Worm (Caenorhabditis elegans): Measurements from ENCODE around the gene R11D1.3.

R11D1.3 gene

ce11 chrV:12697364-12697901 lies 14.5 kb downstream of the R11D1.3 start, which contains the start of gene istr-1 (continued):
- no peak for TF ChIP-seq C16A3.4 (tag; optimal IDR thresholded peaks at IDR 0.05)
- no peak for TF ChIP-seq unc-130 (tag; optimal IDR thresholded peaks at IDR 0.05)
- TF ChIP-seq ztf-4 (tag; optimal IDR thresholded peaks at IDR 0.05): no peak
- no peak for TF ChIP-seq sup-37 (GFP tag; optimal IDR thresholded peaks at IDR 0.05)
- no peak for TF ChIP-seq jun-1 (tag; optimal IDR thresholded peaks at IDR 0.05)
- peak; percentile 33 for TF ChIP-seq nhr-71 (tag; optimal IDR thresholded peaks at IDR 0.05)
- TF ChIP-seq egl-13 (tag; optimal IDR thresholded peaks at IDR 0.05): no peak
- peak; percentile 16 for TF ChIP-seq snpc-4 (tag; optimal IDR thresholded peaks at IDR 0.05)
- TF ChIP-seq lin-39 (tag; optimal IDR thresholded peaks at IDR 0.05): no peak
- no peak for TF ChIP-seq ceh-63 (GFP tag; optimal IDR thresholded peaks at IDR 0.05)
- peak; percentile 33 for TF ChIP-seq lin-15B (tag; optimal IDR thresholded peaks at IDR 0.05)
- TF ChIP-seq nhr-28 (tag; optimal IDR thresholded peaks at IDR 0.05): no peak
- no peak for TF ChIP-seq elt-3 (tag; optimal IDR thresholded peaks at IDR 0.05)
- TF ChIP-seq sptf-1 (tag; optimal IDR thresholded peaks at IDR 0.05): no peak
- no peak for TF ChIP-seq sox-4 (tag; optimal IDR thresholded peaks at IDR 0.05)
- no peak for TF ChIP-seq unc-86 (tag; optimal IDR thresholded peaks at IDR 0.05)
- TF ChIP-seq mab-9 (GFP tag; IDR thresholded peaks at IDR 0.05): no peak
- TF ChIP-seq nhr-47 (tag; optimal IDR thresholded peaks at IDR 0.05): no peak
- no peak for TF ChIP-seq fkh-10 (GFP tag; optimal IDR thresholded peaks at IDR 0.05)
- TF ChIP-seq skn-1 (tag; optimal IDR thresholded peaks at IDR 0.05): peak; percentile 6
- TF ChIP-seq swsn-7 (tag; optimal IDR thresholded peaks at IDR 0.05): no peak
- TF ChIP-seq mdl-1 (tag; optimal IDR thresholded peaks at IDR 0.05): no peak
- no peak for TF ChIP-seq xbp-1 (tag; optimal IDR thresholded peaks at IDR 0.05)
- TF ChIP-seq lir-3 (tag; optimal IDR thresholded peaks at IDR 0.05; ENCODE audit: poor library complexity): no peak
- TF ChIP-seq zag-1 (tag; optimal IDR thresholded peaks at IDR 0.05): no peak
- TF ChIP-seq blmp-1 (tag; optimal IDR thresholded peaks at IDR 0.05): no peak
- no peak for TF ChIP-seq ceh-88 (GFP tag; IDR thresholded peaks at IDR 0.05)
- peak; percentile 5 for TF ChIP-seq dsc-1 (tag; optimal IDR thresholded peaks at IDR 0.05)
- TF ChIP-seq ets-5 (GFP tag; IDR thresholded peaks at IDR 0.05): no peak
- TF ChIP-seq nhr-19 (GFP tag; conservative IDR thresholded peaks at IDR 0.05): no peak
- no peak for TF ChIP-seq tbx-2 (tag; optimal IDR thresholded peaks at IDR 0.05)
- TF ChIP-seq hlh-4 (tag; optimal IDR thresholded peaks at IDR 0.05): no peak

- TF ChIP-seq lin-13 (GFP tag; optimal IDR thresholded peaks at IDR 0.05) (no peak), zag-1 (tag; optimal IDR thresholded peaks at IDR 0.05) (no peak), hlh-17 (GFP tag; optimal IDR thresholded peaks at IDR 0.05; ENCODE audit: borderline replicate concordance) (no peak), alr-1 (tag; optimal IDR thresholded peaks at IDR 0.05; ENCODE audit: borderline replicate concordance) (no peak), swsn-7 (tag; optimal IDR thresholded peaks at IDR 0.05) (no peak), vab-15 (tag; optimal IDR thresholded peaks at IDR 0.05) (no peak), mef-2 (tag; optimal IDR thresholded peaks at IDR 0.05) (no peak), ceh-88 (GFP tag; IDR thresholded peaks at IDR 0.05) (no peak), lin-14 (GFP tag; optimal IDR thresholded peaks at IDR 0.05) (no peak)
These were observed 15.1 kb downstream of the R11D1.3 start for ce11 chrV:12696790-12697189.

ce11 chrV:12695968-12696367 lies 15.9 kb downstream of the R11D1.3 start, which contains the start of gene K10C8.4:
Gene K10C8.4 (plus strand): TSS chrV:12696268.
- no peak for TF ChIP-seq efl-3 (GFP tag; optimal IDR thresholded peaks at IDR 0.05)
- TF ChIP-seq snu-23 (GFP tag; optimal IDR thresholded peaks at IDR 0.05): no peak
- TF ChIP-seq tlp-1 (tag; optimal IDR thresholded peaks at IDR 0.05): no peak
- TF ChIP-seq lin-13 (GFP tag; optimal IDR thresholded peaks at IDR 0.05): no peak
- no peak for TF ChIP-seq ceh-63 (GFP tag; optimal IDR thresholded peaks at IDR 0.05)
- no peak for TF ChIP-seq alr-1 (tag; optimal IDR thresholded peaks at IDR 0.05; ENCODE audit: borderline replicate concordance)
- TF ChIP-seq ceh-8 (GFP tag; optimal IDR thresholded peaks at IDR 0.05): no peak
- TF ChIP-seq sptf-1 (tag; optimal IDR thresholded peaks at IDR 0.05): no peak
- TF ChIP-seq hlh-17 (GFP tag; optimal IDR thresholded peaks at IDR 0.05; ENCODE audit: borderline replicate concordance): no peak
- no peak for TF ChIP-seq rnt-1 (tag; optimal IDR thresholded peaks at IDR 0.05)
- TF ChIP-seq vab-15 (tag; optimal IDR thresholded peaks at IDR 0.05): no peak
- no peak for TF ChIP-seq tbx-2 (tag; optimal IDR thresholded peaks at IDR 0.05)
- no peak for TF ChIP-seq nhr-84 (tag; optimal IDR thresholded peaks at IDR 0.05)
- no peak for TF ChIP-seq lin-35 (GFP tag; optimal IDR thresholded peaks at IDR 0.05)
- no peak for TF ChIP-seq ceh-90 (tag; optimal IDR thresholded peaks at IDR 0.05)
- no peak for TF ChIP-seq egl-13 (tag; optimal IDR thresholded peaks at IDR 0.05)
- TF ChIP-seq lsy-2 (tag; optimal IDR thresholded peaks at IDR 0.05): no peak
- no peak for TF ChIP-seq unc-30 (tag; optimal IDR thresholded peaks at IDR 0.05)
- TF ChIP-seq hlh-4 (tag; optimal IDR thresholded peaks at IDR 0.05): no peak
